Worm (Caenorhabditis elegans) whole organism, L3 larva: ENCODE results near the gene hpo-29.

Experiments
- ZK546.5 ChIP-seq: sonication (generic microtip); optimal IDR thresholded peaks from 2 replicates; lab custom pipeline; 2017; ENCODE audit warnings: missing biosample characterization, missing genetic modification characterization
- ceh-28 ChIP-seq: fragments of 150-350 bp; optimal IDR thresholded peaks from 2 replicates; lab custom pipeline; 2014; ENCODE audit warnings: missing biosample characterization, missing genetic modification reagents, missing genetic modification characterization
- ceh-82 ChIP-seq: fragments of 150-350 bp; optimal IDR thresholded peaks from 2 replicates; lab custom pipeline; 2014; ENCODE audit warnings: missing biosample characterization, missing genetic modification characterization
- ceh-9 ChIP-seq: sonication (generic microtip); optimal IDR thresholded peaks from 2 replicates; lab custom pipeline; 2018; ENCODE audit warnings: missing biosample characterization, missing genetic modification characterization
- daf-12 ChIP-seq: fragments of 150-350 bp; optimal IDR thresholded peaks from 2 replicates; lab custom pipeline; 2014; ENCODE audit warnings: missing biosample characterization, missing genetic modification reagents, missing genetic modification characterization
- egl-5 ChIP-seq: fragments of 150-350 bp; optimal IDR thresholded peaks from 2 replicates; lab custom pipeline; 2017; ENCODE audit warnings: missing biosample characterization, missing genetic modification reagents, missing genetic modification characterization, inconsistent platforms
- elt-1 ChIP-seq: fragments of 150-350 bp; optimal IDR thresholded peaks from 2 replicates; lab custom pipeline; 2014; ENCODE audit warnings: missing biosample characterization, missing genetic modification characterization
- elt-2 ChIP-seq: sonication (generic microtip); optimal IDR thresholded peaks from 2 replicates; lab custom pipeline; 2016; ENCODE audit warnings: missing genetic modification reagents, mild to moderate bottlenecking, missing genetic modification characterization, missing compliant biosample characterization
- elt-3 ChIP-seq, 3 experiments: fragments of 150-350 bp in 1 of 3; sonication (generic microtip) in 2 of 3; optimal IDR thresholded peaks; 2 replicates in 2 of 3; 4 replicates in 1 of 3; lab custom pipeline; 2014 to 2017; ENCODE audit warnings: missing biosample characterization in 3 of 3, missing genetic modification characterization in 3 of 3
- eor-1 ChIP-seq, 2 experiments: fragments of 150-350 bp; optimal IDR thresholded peaks; 2 replicates each; lab custom pipeline; 2014 to 2018; ENCODE audit warnings: missing biosample characterization in 2 of 2, missing genetic modification characterization in 2 of 2
- fkh-10 ChIP-seq: sonication (generic microtip); optimal IDR thresholded peaks from 2 replicates; lab custom pipeline; 2017; ENCODE audit warnings: missing biosample characterization, missing genetic modification reagents, missing genetic modification characterization
- fkh-2 ChIP-seq: fragments of 150-350 bp; optimal IDR thresholded peaks from 2 replicates; lab custom pipeline; 2014; ENCODE audit warnings: missing biosample characterization, missing genetic modification reagents, missing genetic modification characterization
- fos-1 ChIP-seq: fragments of 150-350 bp; optimal IDR thresholded peaks from 2 replicates; lab custom pipeline; 2014; ENCODE audit warnings: missing biosample characterization, missing genetic modification characterization
- hmg-11 ChIP-seq: sonication (generic microtip); optimal IDR thresholded peaks from 2 replicates; lab custom pipeline; 2016; ENCODE audit warnings: missing genetic modification characterization, missing compliant biosample characterization
- lin-15B ChIP-seq: fragments of 150-350 bp; optimal IDR thresholded peaks from 2 replicates; lab custom pipeline; 2014; ENCODE audit warnings: missing biosample characterization, missing genetic modification characterization
- lsy-12 ChIP-seq: sonication (generic microtip); optimal IDR thresholded peaks from 2 replicates; lab custom pipeline; 2016; ENCODE audit warnings: mild to moderate bottlenecking, missing genetic modification characterization, missing compliant biosample characterization
- nfya-1 ChIP-seq: sonication (generic microtip); optimal IDR thresholded peaks from 2 replicates; lab custom pipeline; 2017; ENCODE audit warnings: missing genetic modification characterization, mild to moderate bottlenecking, missing compliant biosample characterization, antibody characterized with exemption, moderate library complexity; ENCODE audit not compliant: insufficient read depth
- nhr-23 ChIP-seq: fragments of 150-350 bp; optimal IDR thresholded peaks from 2 replicates; lab custom pipeline; 2014; ENCODE audit warnings: missing biosample characterization, missing genetic modification reagents, missing genetic modification characterization
- nhr-28 ChIP-seq: fragments of 150-350 bp; optimal IDR thresholded peaks from 2 replicates; lab custom pipeline; 2014; ENCODE audit warnings: missing biosample characterization, missing genetic modification characterization
- nhr-43 ChIP-seq: sonication (generic microtip); optimal IDR thresholded peaks from 2 replicates; lab custom pipeline; 2016; ENCODE audit warnings: mild to moderate bottlenecking, missing genetic modification characterization, missing compliant biosample characterization; ENCODE audit not compliant: poor library complexity, severe bottlenecking
- nhr-67 ChIP-seq: fragments of 150-350 bp; optimal IDR thresholded peaks from 2 replicates; lab custom pipeline; 2014; ENCODE audit warnings: missing biosample characterization, missing genetic modification characterization
- nhr-76 ChIP-seq: fragments of 150-350 bp; sonication (generic microtip); optimal IDR thresholded peaks from 5 replicates; lab custom pipeline; 2014; ENCODE audit warnings: missing biosample characterization, missing genetic modification characterization
- nhr-77 ChIP-seq: fragments of 150-350 bp; optimal IDR thresholded peaks from 2 replicates; lab custom pipeline; 2014; ENCODE audit warnings: missing biosample characterization, missing genetic modification characterization
- pha-4 ChIP-seq: fragments of 150-350 bp; optimal IDR thresholded peaks from 2 replicates; lab custom pipeline; 2014; ENCODE audit warnings: missing biosample characterization, missing genetic modification reagents, missing genetic modification characterization
- skn-1 ChIP-seq: fragments of 150-350 bp; optimal IDR thresholded peaks from 2 replicates; lab custom pipeline; 2014; ENCODE audit warnings: missing biosample characterization, missing genetic modification characterization
- snpc-4 ChIP-seq: fragments of 150-350 bp; optimal IDR thresholded peaks from 2 replicates; lab custom pipeline; 2014; ENCODE audit warnings: missing biosample characterization, missing genetic modification characterization
- tbx-2 ChIP-seq: sonication (generic microtip); optimal IDR thresholded peaks from 2 replicates; lab custom pipeline; 2016; ENCODE audit warnings: mild to moderate bottlenecking, missing genetic modification characterization, missing compliant biosample characterization
- unc-39 ChIP-seq: sonication (generic microtip); optimal IDR thresholded peaks from 4 replicates; lab custom pipeline; 2017; ENCODE audit warnings: missing biosample characterization, missing genetic modification characterization
- unc-62 ChIP-seq: fragments of 150-350 bp; sonication (generic microtip); optimal IDR thresholded peaks from 4 replicates; lab custom pipeline; 2014; ENCODE audit warnings: missing biosample characterization, missing genetic modification reagents, missing genetic modification characterization
- ztf-11 ChIP-seq: fragments of 150-350 bp; optimal IDR thresholded peaks from 2 replicates; lab custom pipeline; 2014; ENCODE audit warnings: missing biosample characterization, missing genetic modification characterization
- ztf-4 ChIP-seq: fragments of 150-350 bp; optimal IDR thresholded peaks from 2 replicates; lab custom pipeline; 2014; ENCODE audit warnings: missing biosample characterization, missing genetic modification characterization

Gene hpo-29

DNA sequence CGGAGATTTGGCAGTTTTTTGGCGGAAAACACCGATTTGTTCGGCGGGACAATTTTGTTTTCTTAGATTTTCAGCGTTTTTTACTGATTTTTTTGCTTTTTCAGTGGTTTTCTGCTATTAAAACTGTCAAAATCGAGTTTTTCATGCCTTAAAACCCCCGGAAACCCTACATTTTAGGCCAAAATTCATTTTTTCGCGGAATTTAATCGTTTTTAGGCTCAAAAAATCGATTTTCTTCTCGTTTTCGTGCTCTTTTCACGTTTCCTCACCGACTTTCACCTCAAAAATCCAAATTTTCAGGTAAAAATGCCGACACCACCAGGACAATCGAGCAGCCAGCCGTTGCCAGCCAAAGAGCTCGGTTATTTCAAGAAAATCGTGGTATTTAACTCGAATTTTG is at the start of gene hpo-29:
Gene hpo-29, plus strand, starts transcription at position 301 of the 400 bp plus-strand sequence.
- TF ChIP-seq nhr-28 (tag; lab: Kevin White, UChicago): no peak
- no peak for TF ChIP-seq fkh-2 (tag; lab: Kevin White, UChicago)

DNA sequence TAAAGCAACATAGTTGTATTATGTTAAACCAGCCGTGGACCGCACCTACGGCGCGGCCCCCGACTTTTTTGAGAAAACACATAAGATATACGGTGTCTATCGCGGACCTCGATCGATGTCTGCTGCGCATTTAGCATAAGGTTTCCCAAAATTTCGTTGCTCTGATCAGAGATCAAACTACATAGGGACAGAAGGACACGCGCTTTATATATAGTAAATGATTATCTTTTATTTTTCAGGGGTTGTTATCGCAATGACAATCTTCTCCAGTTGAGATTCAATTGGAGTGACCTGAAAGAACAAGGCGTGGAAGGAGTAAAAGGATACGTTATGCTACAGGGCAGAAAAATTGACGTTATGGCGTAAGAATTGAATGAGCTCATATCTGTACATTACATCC is 49.7 kb upstream of the hpo-29 start:
- peak; percentile 19 for TF ChIP-seq elt-2 (tag; lab: Kevin White, UChicago)

DNA sequence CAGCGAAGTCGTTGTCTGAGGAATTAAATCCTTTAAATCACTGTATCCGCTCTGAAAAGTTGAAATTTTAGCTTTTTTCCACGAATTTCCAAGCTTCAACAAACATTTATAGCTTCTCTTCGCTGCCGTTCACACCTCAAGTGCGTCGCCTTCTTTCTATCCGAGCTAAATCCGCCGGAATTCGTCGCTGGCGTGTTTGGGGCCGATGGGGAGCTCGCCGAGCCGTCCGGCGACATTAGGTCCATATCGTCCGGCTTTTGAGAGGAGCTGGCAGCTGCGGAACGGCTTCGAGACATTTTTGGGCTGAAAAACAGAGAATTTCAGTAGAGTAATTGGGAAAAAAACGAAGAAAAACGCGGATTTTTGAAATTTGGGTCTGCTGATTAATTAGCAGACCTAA is 47.8 kb upstream of the hpo-29 start, which contains the start of gene mxl-2:
Gene mxl-2, minus strand, starts transcription at position 303 of the 400 bp plus-strand sequence.
- no peak for TF ChIP-seq nhr-77 (tag; lab: Kevin White, UChicago)
- no peak for TF ChIP-seq fos-1 (tag; lab: Kevin White, UChicago)
- TF ChIP-seq daf-12 (tag; lab: Kevin White, UChicago): no peak
- TF ChIP-seq unc-39 (tag; lab: Kevin White, UChicago): no peak
- TF ChIP-seq, all 47 proteins: peak for 0

DNA sequence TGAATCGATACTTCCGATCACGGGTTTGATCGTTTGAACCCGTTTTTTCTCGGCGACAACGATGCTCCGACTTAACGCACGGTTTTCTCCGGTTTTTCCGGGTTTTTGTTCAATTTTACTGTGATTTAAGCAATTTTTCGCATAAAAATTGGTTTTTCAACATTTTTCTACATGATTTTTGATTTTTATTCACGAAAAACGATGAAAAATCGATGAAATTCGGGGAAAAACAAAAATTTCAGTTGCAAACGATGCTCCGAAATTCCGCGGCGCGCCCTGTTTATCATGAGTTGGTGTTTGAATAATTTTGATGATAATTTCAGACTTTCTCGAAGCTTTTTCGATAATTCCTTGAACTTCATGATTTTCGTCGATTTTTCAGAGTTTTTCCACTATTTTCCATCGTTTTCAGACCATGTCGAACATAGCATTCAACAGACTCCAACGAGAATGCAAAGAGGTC is 47.2 kb upstream of the hpo-29 start, which contains the start of gene ubc-20:
Gene ubc-20, plus strand, starts transcription at position 413 of the 463 bp plus-strand sequence.
- TF ChIP-seq hmg-11 (tag; lab: Kevin White, UChicago) (peak; percentile 39), elt-3 (tag; optimal IDR thresholded peaks at IDR 0.05; lab: Kevin White, UChicago) (no peak), nhr-23 (tag; lab: Kevin White, UChicago) (no peak), pha-4 (tag; lab: Kevin White, UChicago) (peak; percentile 51), nhr-67 (tag; lab: Kevin White, UChicago) (no peak), skn-1 (peak; percentile 14), elt-2 (tag; lab: Kevin White, UChicago) (peak; percentile 42), lin-15B (tag; lab: Kevin White, UChicago) (peak; percentile 15), nfya-1 (tag; lab: Kevin White, UChicago) (peak; percentile 29)

DNA sequence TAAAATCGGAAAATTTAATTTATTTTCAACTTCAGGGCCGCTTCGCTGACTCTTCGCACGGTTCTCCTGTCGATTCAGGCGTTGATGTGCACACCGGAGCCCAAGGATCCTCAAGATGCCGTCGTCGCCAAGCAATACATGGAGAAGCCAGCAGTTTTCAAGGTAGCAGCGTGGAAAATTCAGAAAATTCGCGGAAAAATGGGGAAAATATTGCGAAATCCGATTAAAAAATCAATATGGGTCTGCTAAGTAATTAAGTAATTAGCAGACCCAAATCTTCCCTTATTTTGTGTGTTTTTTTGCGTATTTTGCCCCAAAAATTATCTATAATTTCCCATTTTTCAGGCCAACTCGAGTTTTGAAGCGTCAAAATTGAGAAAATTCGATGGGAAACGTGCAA is 46.4 kb upstream of the hpo-29 start:
- TF ChIP-seq nhr-76 (tag; lab: Kevin White, UChicago) (no peak), eor-1 (tag; optimal IDR thresholded peaks at IDR 0.05; lab: Kevin White, UChicago) (no peak), pha-4 (tag; lab: Kevin White, UChicago) (no peak), unc-39 (tag; lab: Kevin White, UChicago) (no peak), ceh-28 (tag; lab: Kevin White, UChicago) (no peak), ztf-11 (no peak), fkh-10 (no peak), nhr-28 (tag; lab: Kevin White, UChicago) (no peak), hmg-11 (tag; lab: Kevin White, UChicago) (no peak), egl-5 (tag; lab: Kevin White, UChicago) (no peak), nfya-1 (tag; lab: Kevin White, UChicago) (no peak)

DNA sequence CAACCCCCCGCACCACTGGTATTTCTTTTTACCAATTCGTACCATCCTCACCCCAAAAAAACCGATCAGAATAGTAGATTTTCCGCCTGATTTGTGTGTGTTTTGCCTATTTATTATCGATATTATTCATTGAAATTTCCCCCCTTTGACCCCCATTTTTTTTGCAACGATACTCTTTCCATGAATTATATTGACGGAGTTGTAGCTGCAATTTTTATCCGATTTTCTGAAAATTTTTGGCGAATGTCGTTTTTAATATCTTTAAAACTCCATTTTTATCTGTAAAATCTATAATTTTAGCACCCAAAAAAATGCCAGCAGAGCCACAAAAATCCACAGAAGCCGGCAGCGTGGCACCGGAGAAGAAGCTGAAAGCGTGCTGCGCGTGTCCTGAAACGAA is 45.0 kb upstream of the hpo-29 start, which contains the start of gene cox-17:
Gene cox-17, plus strand, starts transcription at position 301 of the 400 bp plus-strand sequence.
- TF ChIP-seq nhr-67 (tag; lab: Kevin White, UChicago) (no peak), snpc-4 (no peak), elt-2 (tag; lab: Kevin White, UChicago) (peak; percentile 6)

DNA sequence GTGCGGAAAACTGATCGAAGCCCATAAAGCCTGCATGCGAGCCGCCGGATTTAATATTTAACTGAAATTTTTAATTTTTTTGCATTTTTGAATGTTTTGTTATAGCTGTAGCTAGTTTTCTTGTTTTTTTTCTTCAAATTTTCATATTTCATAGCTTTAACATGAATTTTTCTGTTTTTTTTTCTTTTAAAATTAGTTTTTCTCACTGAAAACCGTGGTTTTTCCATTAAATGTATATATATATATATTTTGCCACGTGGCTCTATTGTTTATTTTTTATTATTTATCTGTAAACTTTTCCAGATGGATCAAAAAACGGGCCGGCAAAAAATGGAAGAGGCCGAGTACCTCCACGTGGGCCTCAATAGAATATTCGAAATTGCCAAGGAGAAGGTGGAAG is 43.8 kb upstream of the hpo-29 start, which contains the start of gene sec-20:
Gene sec-20, plus strand, starts transcription at position 301 of the 400 bp plus-strand sequence.
- TF ChIP-seq ztf-4 (tag; lab: Kevin White, UChicago) (no peak), ZK546.5 (tag; lab: Kevin White, UChicago) (no peak), nhr-67 (tag; lab: Kevin White, UChicago) (no peak), ceh-9 (tag; lab: Kevin White, UChicago) (no peak), nhr-28 (tag; lab: Kevin White, UChicago) (no peak), ceh-82 (tag; lab: Kevin White, UChicago) (no peak)

DNA sequence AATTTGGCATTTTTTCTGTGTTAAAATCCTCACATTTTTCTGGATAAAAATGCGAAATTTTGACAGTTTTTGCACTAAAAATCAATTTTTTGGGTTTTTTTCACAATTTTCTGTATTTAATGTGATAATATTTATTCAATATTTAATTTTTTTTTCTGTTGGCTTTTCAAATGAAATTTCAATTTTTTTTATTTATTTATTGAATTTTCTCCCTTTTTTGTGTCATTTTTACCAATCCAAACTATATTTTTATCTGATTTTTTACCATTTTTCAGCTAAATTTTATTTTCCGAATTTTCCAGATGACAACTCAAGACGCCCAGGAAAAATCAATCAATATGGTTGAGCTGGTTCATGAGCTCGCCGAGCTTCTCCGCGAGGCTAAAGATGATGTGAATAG is 41.5 kb upstream of the hpo-29 start, which contains the start of gene F40G9.17:
Gene F40G9.17, plus strand, starts transcription at position 301 of the 400 bp plus-strand sequence.
- no peak for TF ChIP-seq daf-12 (tag; lab: Kevin White, UChicago)
- no peak for TF ChIP-seq unc-62 (GFP tag; lab: Kevin White, UChicago)
- TF ChIP-seq lsy-12 (tag; lab: Kevin White, UChicago): no peak
- no peak for TF ChIP-seq snpc-4
- TF ChIP-seq nfya-1 (tag; lab: Kevin White, UChicago): no peak
- no peak for TF ChIP-seq nhr-76 (tag; lab: Kevin White, UChicago)
- TF ChIP-seq elt-1 (tag; lab: Kevin White, UChicago): no peak
- TF ChIP-seq nhr-43 (tag; lab: Kevin White, UChicago): no peak
- no peak for TF ChIP-seq ztf-4 (tag; lab: Kevin White, UChicago)
- TF ChIP-seq tbx-2: no peak
- no peak for TF ChIP-seq pha-4 (tag; lab: Kevin White, UChicago)
